Worm (Caenorhabditis elegans) whole organism, L2 larva: ENCODE measurements around the gene K10H10.7.

Experiments used
- C34F6.9 ChIP-seq: fragments of 150-350 bp; optimal IDR thresholded peaks from 2 replicates; lab custom pipeline; 2014; ENCODE audit warnings: missing biosample characterization, missing genetic modification characterization
- F13H6.1 ChIP-seq: sonication (generic microtip); optimal IDR thresholded peaks from 2 replicates; lab custom pipeline; 2016; ENCODE audit warnings: missing genetic modification characterization, missing compliant biosample characterization
- Y55F3AM.14 ChIP-seq: fragments of 200-800 bp; sonication (Bioruptor generic); optimal IDR thresholded peaks from 2 replicates; lab custom pipeline; 2018; ENCODE audit warnings: mild to moderate bottlenecking, missing genetic modification characterization, missing compliant biosample characterization
- alr-1 ChIP-seq: fragments of 150-350 bp; optimal IDR thresholded peaks from 2 replicates; lab custom pipeline; 2014; ENCODE audit warnings: missing biosample characterization, missing genetic modification characterization
- aly-2 ChIP-seq: fragments of 150-350 bp; optimal IDR thresholded peaks from 2 replicates; lab custom pipeline; 2014; ENCODE audit warnings: missing biosample characterization, missing genetic modification characterization
- blmp-1 ChIP-seq: sonication (generic microtip); optimal IDR thresholded peaks from 2 replicates; lab custom pipeline; 2017; ENCODE audit warnings: missing genetic modification characterization, mild to moderate bottlenecking, missing compliant biosample characterization, antibody characterized with exemption, moderate library complexity; ENCODE audit not compliant: insufficient read depth
- ceh-82 ChIP-seq: fragments of 150-350 bp; optimal IDR thresholded peaks from 2 replicates; lab custom pipeline; 2014; ENCODE audit warnings: missing biosample characterization, missing genetic modification characterization
- crh-2 ChIP-seq: sonication (generic microtip); optimal IDR thresholded peaks from 2 replicates; lab custom pipeline; 2017; ENCODE audit warnings: missing biosample characterization, missing genetic modification characterization
- egl-27 ChIP-seq: sonication (generic microtip); optimal IDR thresholded peaks from 3 replicates; lab custom pipeline; 2017; ENCODE audit warnings: missing biosample characterization, missing genetic modification reagents, missing genetic modification characterization
- elt-1 ChIP-seq: fragments of 150-350 bp; optimal IDR thresholded peaks from 2 replicates; lab custom pipeline; 2014; ENCODE audit warnings: missing biosample characterization, missing genetic modification characterization
- fos-1 ChIP-seq: fragments of 150-350 bp; optimal IDR thresholded peaks from 2 replicates; lab custom pipeline; 2014; ENCODE audit warnings: missing biosample characterization, missing genetic modification characterization
- gmeb-1 ChIP-seq: fragments of 150-350 bp; optimal IDR thresholded peaks from 2 replicates; lab custom pipeline; 2014; ENCODE audit warnings: missing biosample characterization, missing genetic modification characterization
- lin-11 ChIP-seq: fragments of 150-350 bp; sonication (generic microtip); optimal IDR thresholded peaks from 2 replicates; lab custom pipeline; 2014; ENCODE audit warnings: missing biosample characterization, missing genetic modification characterization, inconsistent platforms, mixed read lengths
- lin-13 ChIP-seq: fragments of 150-350 bp; optimal IDR thresholded peaks from 2 replicates; lab custom pipeline; 2014; ENCODE audit warnings: missing biosample characterization, missing genetic modification reagents, missing genetic modification characterization
- lin-39 ChIP-seq: fragments of 150-350 bp; optimal IDR thresholded peaks from 2 replicates; lab custom pipeline; 2014; ENCODE audit warnings: missing biosample characterization, missing genetic modification reagents, missing genetic modification characterization
- lsy-2 ChIP-seq, 2 experiments: fragments of 150-350 bp in 1 of 2; sonication (generic microtip) in 1 of 2; optimal IDR thresholded peaks; 2 replicates each; lab custom pipeline; 2014 to 2017; ENCODE audit warnings: missing biosample characterization in 2 of 2, missing genetic modification characterization in 2 of 2
- mab-5 ChIP-seq: fragments of 150-350 bp; optimal IDR thresholded peaks from 2 replicates; lab custom pipeline; 2014; ENCODE audit warnings: missing biosample characterization, missing genetic modification characterization
- mbf-1 ChIP-seq: sonication (generic microtip); optimal IDR thresholded peaks from 2 replicates; lab custom pipeline; 2017; ENCODE audit warnings: missing biosample characterization, missing genetic modification characterization
- mdl-1 ChIP-seq, 2 experiments: fragments of 150-350 bp in 1 of 2; sonication (generic microtip) in 1 of 2; optimal IDR thresholded peaks; 2 replicates each; lab custom pipeline; 2017; ENCODE audit warnings: missing biosample characterization in 2 of 2, missing genetic modification characterization in 2 of 2
- nhr-10 ChIP-seq: sonication (generic microtip); optimal IDR thresholded peaks from 2 replicates; lab custom pipeline; 2017; ENCODE audit warnings: missing biosample characterization, missing genetic modification characterization
- nhr-11 ChIP-seq: fragments of 150-350 bp; optimal IDR thresholded peaks from 2 replicates; lab custom pipeline; 2014; ENCODE audit warnings: missing biosample characterization, missing genetic modification characterization
- nhr-12 ChIP-seq: fragments of 150-350 bp; optimal IDR thresholded peaks from 2 replicates; lab custom pipeline; 2014; ENCODE audit warnings: missing biosample characterization, missing genetic modification characterization
- nhr-129 ChIP-seq: fragments of 150-350 bp; optimal IDR thresholded peaks from 2 replicates; lab custom pipeline; 2014; ENCODE audit warnings: missing biosample characterization, missing genetic modification characterization
- nhr-21 ChIP-seq: fragments of 150-350 bp; optimal IDR thresholded peaks from 2 replicates; lab custom pipeline; 2014; ENCODE audit warnings: missing biosample characterization, missing genetic modification characterization
- nhr-23 ChIP-seq: fragments of 150-350 bp; optimal IDR thresholded peaks from 2 replicates; lab custom pipeline; 2014; ENCODE audit warnings: missing biosample characterization, missing genetic modification reagents, missing genetic modification characterization
- nhr-25 ChIP-seq: fragments of 150-350 bp; sonication (generic microtip); optimal IDR thresholded peaks from 3 replicates; lab custom pipeline; 2014; ENCODE audit warnings: missing biosample characterization, missing genetic modification characterization
- nhr-6 ChIP-seq: fragments of 150-350 bp; optimal IDR thresholded peaks from 2 replicates; lab custom pipeline; 2014; ENCODE audit warnings: missing biosample characterization, missing genetic modification characterization
- sem-4 ChIP-seq: fragments of 150-350 bp; optimal IDR thresholded peaks from 2 replicates; lab custom pipeline; 2014; ENCODE audit warnings: missing biosample characterization, missing genetic modification reagents, missing genetic modification characterization
- skn-1 ChIP-seq: sonication (generic microtip); optimal IDR thresholded peaks from 2 replicates; lab custom pipeline; 2017; ENCODE audit warnings: missing biosample characterization, missing genetic modification characterization
- sma-3 ChIP-seq: sonication (generic microtip); optimal IDR thresholded peaks from 2 replicates; lab custom pipeline; 2016; ENCODE audit warnings: missing genetic modification reagents, missing genetic modification characterization, missing compliant biosample characterization
- sma-9 ChIP-seq, 2 experiments: fragments of 150-350 bp in 1 of 2; sonication (generic microtip) in 1 of 2; optimal IDR thresholded peaks; 2 replicates each; lab custom pipeline; 2014 to 2016; ENCODE audit warnings: missing genetic modification characterization in 2 of 2, mild to moderate bottlenecking in 1 of 2, missing biosample characterization in 1 of 2, missing compliant biosample characterization in 1 of 2, missing genetic modification reagents in 1 of 2, moderate library complexity in 1 of 2
- snpc-4 ChIP-seq: fragments of 150-350 bp; optimal IDR thresholded peaks from 2 replicates; lab custom pipeline; 2014; ENCODE audit warnings: missing biosample characterization, missing genetic modification characterization
- unc-39 ChIP-seq: fragments of 150-350 bp; optimal IDR thresholded peaks from 2 replicates; lab custom pipeline; 2014; ENCODE audit warnings: missing biosample characterization, missing genetic modification characterization
- unc-55 ChIP-seq: fragments of 150-350 bp; sonication (generic microtip); optimal IDR thresholded peaks from 3 replicates; lab custom pipeline; 2014; ENCODE audit warnings: missing biosample characterization, missing genetic modification reagents, missing genetic modification characterization
- unc-62 ChIP-seq: fragments of 150-350 bp; optimal IDR thresholded peaks from 2 replicates; lab custom pipeline; 2014; ENCODE audit warnings: missing biosample characterization, missing genetic modification reagents, missing genetic modification characterization
- ztf-11 ChIP-seq: sonication (generic microtip); optimal IDR thresholded peaks from 2 replicates; lab custom pipeline; 2017; ENCODE audit warnings: missing biosample characterization, missing genetic modification characterization
- ztf-4 ChIP-seq: fragments of 150-350 bp; optimal IDR thresholded peaks from 2 replicates; lab custom pipeline; 2014; ENCODE audit warnings: missing biosample characterization, missing genetic modification characterization

K10H10.7 gene

ce11 chrII:14488661-14489060 is 18.8 kb downstream of the K10H10.7 start, which contains the start of gene usp-14:
Gene usp-14 (minus strand): TSS chrII:14488688.
- TF ChIP-seq nhr-25 (tag; lab: Kevin White, UChicago) (peak; percentile 57), lin-11 (tag; lab: Kevin White, UChicago) (peak; percentile 14), C34F6.9 (peak; percentile 72), unc-55 (peak; percentile 49), nhr-21 (peak; percentile 21), skn-1 (tag; lab: Kevin White, UChicago) (peak; percentile 71), lsy-2 (tag; optimal IDR thresholded peaks at IDR 0.05; lab: Kevin White, UChicago) (peak; percentile 48 to 78), crh-2 (peak; percentile 90), unc-62 (no peak), snpc-4 (peak; percentile 14), nhr-129 (tag; lab: Kevin White, UChicago) (peak; percentile 43), alr-1 (tag; lab: Kevin White, UChicago) (no peak), sma-3 (GFP tag; lab: Kevin White, UChicago) (peak; percentile 26), ztf-4 (tag; lab: Kevin White, UChicago) (no peak), sma-9 (GFP tag; optimal IDR thresholded peaks at IDR 0.05; lab: Kevin White, UChicago) (peak; percentile 19), sma-9 (tag; optimal IDR thresholded peaks at IDR 0.05; lab: Kevin White, UChicago) (no peak), fos-1 (peak; percentile 23), elt-1 (tag; lab: Kevin White, UChicago) (no peak), F13H6.1 (tag; lab: Kevin White, UChicago) (peak; percentile 42), gmeb-1 (tag; lab: Kevin White, UChicago) (peak; percentile 82), egl-27 (tag; lab: Kevin White, UChicago) (no peak)

DNA sequence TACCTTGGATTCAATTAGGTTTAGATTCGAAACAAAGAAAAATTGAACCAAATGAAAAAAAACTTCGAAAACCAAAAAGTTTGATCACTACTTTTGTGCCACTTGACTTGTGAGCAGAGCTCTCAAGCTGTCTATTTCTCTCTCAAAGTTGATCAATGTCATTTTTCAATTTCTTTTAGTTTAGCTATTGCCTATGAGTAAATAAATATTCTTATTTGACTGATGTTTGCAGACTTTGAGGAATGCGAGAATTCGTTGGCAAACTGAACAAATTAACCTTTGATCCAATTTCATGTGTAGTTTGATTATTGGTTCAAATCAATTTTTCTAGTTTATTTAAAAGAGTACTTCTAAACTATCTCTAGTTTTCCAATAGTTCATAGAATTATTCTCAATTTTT is 23.6 kb downstream of the K10H10.7 start:
- no peak for TF ChIP-seq Y55F3AM.14 (GFP tag; lab: Kevin White, UChicago)
- no peak for TF ChIP-seq ceh-82 (tag; lab: Kevin White, UChicago)
- no peak for TF ChIP-seq aly-2 (tag; lab: Kevin White, UChicago)
- TF ChIP-seq mab-5 (tag; lab: Kevin White, UChicago): no peak
- no peak for TF ChIP-seq nhr-12 (tag; lab: Kevin White, UChicago)
- TF ChIP-seq nhr-23 (tag; lab: Kevin White, UChicago): no peak
- TF ChIP-seq sma-3 (GFP tag; lab: Kevin White, UChicago): no peak
- TF ChIP-seq unc-39 (tag; lab: Kevin White, UChicago): no peak
- TF ChIP-seq mbf-1 (tag; lab: Kevin White, UChicago): no peak
- TF ChIP-seq alr-1 (tag; lab: Kevin White, UChicago): no peak
- TF ChIP-seq C34F6.9: no peak
- TF ChIP-seq lin-13: no peak
- TF ChIP-seq fos-1: no peak
- no peak for TF ChIP-seq nhr-11
- TF ChIP-seq, all 48 proteins: peak for 0

DNA sequence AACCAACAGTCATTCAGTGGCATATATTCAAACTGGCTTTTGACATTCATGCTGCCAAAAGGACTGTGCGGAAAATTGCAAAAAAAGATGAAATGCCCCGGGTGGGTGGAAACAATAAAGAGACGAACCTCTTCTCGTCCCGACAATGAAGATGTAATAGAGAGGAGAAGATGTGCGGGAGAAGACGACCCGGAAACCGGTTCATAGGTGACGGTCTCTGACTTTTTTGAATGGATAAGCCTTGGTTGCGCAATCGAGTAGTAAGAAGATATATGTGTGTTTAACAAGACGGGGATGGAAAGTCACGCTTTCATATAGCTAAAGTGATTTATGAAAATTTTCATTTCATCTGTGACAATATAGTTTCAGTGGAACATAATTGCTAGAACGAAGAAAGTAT is 26.7 kb downstream of the K10H10.7 start:
- TF ChIP-seq nhr-11 (no peak), nhr-6 (tag; lab: Kevin White, UChicago) (no peak), C34F6.9 (no peak), elt-1 (tag; lab: Kevin White, UChicago) (no peak), alr-1 (tag; lab: Kevin White, UChicago) (no peak), sem-4 (tag; lab: Kevin White, UChicago) (no peak), ztf-4 (tag; lab: Kevin White, UChicago) (no peak), Y55F3AM.14 (GFP tag; lab: Kevin White, UChicago) (no peak), nhr-129 (tag; lab: Kevin White, UChicago) (no peak), unc-55 (no peak), unc-62 (no peak), blmp-1 (tag; lab: Kevin White, UChicago) (peak; percentile 29), unc-39 (tag; lab: Kevin White, UChicago) (no peak), nhr-25 (tag; lab: Kevin White, UChicago) (peak; percentile 21), nhr-10 (tag; lab: Kevin White, UChicago) (no peak), nhr-23 (tag; lab: Kevin White, UChicago) (no peak), nhr-21 (peak; percentile 42), ceh-82 (tag; lab: Kevin White, UChicago) (no peak), F13H6.1 (tag; lab: Kevin White, UChicago) (no peak), ztf-11 (no peak), gmeb-1 (tag; lab: Kevin White, UChicago) (no peak), mbf-1 (tag; lab: Kevin White, UChicago) (no peak), lin-13 (no peak), snpc-4 (no peak), lin-39 (tag; lab: Kevin White, UChicago) (no peak), nhr-12 (tag; lab: Kevin White, UChicago) (no peak), mdl-1 (tag; optimal IDR thresholded peaks at IDR 0.05; lab: Kevin White, UChicago) (no peak)
